Worm (Caenorhabditis elegans): ENCODE data around the gene F59E12.3.
A peak's percentile ranks its signal among the peaks of the same experiment; 100 is the strongest.

The F59E12.3 gene

ce11 chrII:5652334-5652733 lies 14.2 kb downstream of the F59E12.3 start, which contains the start of gene bli-2:
Gene bli-2, minus strand, starts transcription at chrII:5652434.
- TF ChIP-seq elt-1 (tag; optimal IDR thresholded peaks at IDR 0.05) (no peak), mdl-1 (tag; optimal IDR thresholded peaks at IDR 0.05) (no peak), daf-12 (tag; optimal IDR thresholded peaks at IDR 0.05) (no peak), skn-1 (tag; optimal IDR thresholded peaks at IDR 0.05) (no peak), elt-3 (tag; optimal IDR thresholded peaks at IDR 0.05) (no peak), pqm-1 (tag; optimal IDR thresholded peaks at IDR 0.05) (no peak), R02D3.7 (tag; optimal IDR thresholded peaks at IDR 0.05) (no peak), ztf-4 (tag; optimal IDR thresholded peaks at IDR 0.05) (no peak), ceh-82 (tag; optimal IDR thresholded peaks at IDR 0.05) (no peak), nhr-67 (tag; optimal IDR thresholded peaks at IDR 0.05) (no peak), unc-39 (tag; optimal IDR thresholded peaks at IDR 0.05) (no peak)

- TF ChIP-seq nhr-43 (tag; optimal IDR thresholded peaks at IDR 0.05; ENCODE audit: poor library complexity, severe bottlenecking), result no peak
- TF ChIP-seq sea-2 (GFP tag; optimal IDR thresholded peaks at IDR 0.05), result no peak
- TF ChIP-seq hmg-11 (tag; optimal IDR thresholded peaks at IDR 0.05), result no peak
- TF ChIP-seq egl-5 (tag; optimal IDR thresholded peaks at IDR 0.05), result no peak
- TF ChIP-seq pqm-1 (tag; optimal IDR thresholded peaks at IDR 0.05), result no peak
- TF ChIP-seq nhr-28 (tag; optimal IDR thresholded peaks at IDR 0.05), result no peak
- TF ChIP-seq ceh-82 (tag; optimal IDR thresholded peaks at IDR 0.05), result no peak
- no peak for TF ChIP-seq unc-62 (GFP tag; optimal IDR thresholded peaks at IDR 0.05)
- no peak for TF ChIP-seq nhr-12 (tag; optimal IDR thresholded peaks at IDR 0.05)
- no peak for TF ChIP-seq nhr-77 (tag; optimal IDR thresholded peaks at IDR 0.05)
- TF ChIP-seq ceh-28 (tag; optimal IDR thresholded peaks at IDR 0.05), result no peak
- no peak for TF ChIP-seq zag-1 (tag; optimal IDR thresholded peaks at IDR 0.05)
- no peak for TF ChIP-seq skn-1 (tag; optimal IDR thresholded peaks at IDR 0.05)
- TF ChIP-seq lin-39 (tag; optimal IDR thresholded peaks at IDR 0.05), result no peak
- no peak for TF ChIP-seq nhr-237 (tag; optimal IDR thresholded peaks at IDR 0.05)
Observed at ce11 chrII:5654215-5654614, 16.1 kb downstream of the F59E12.3 start, which contains the start of gene F59E12.1. Gene F59E12.1, plus strand, starts transcription at chrII:5654515.

ce11 chrII:5659675-5660074 lies 21.5 kb downstream of the F59E12.3 start, which contains the start of gene fut-3:
Gene fut-3, minus strand, starts transcription at chrII:5659775.
- TF ChIP-seq lsy-12 (tag; optimal IDR thresholded peaks at IDR 0.05) (no peak), fkh-2 (tag; optimal IDR thresholded peaks at IDR 0.05) (no peak), mdl-1 (tag; optimal IDR thresholded peaks at IDR 0.05) (no peak), aly-2 (tag; optimal IDR thresholded peaks at IDR 0.05) (no peak), nhr-25 (tag; optimal IDR thresholded peaks at IDR 0.05) (no peak), mml-1 (tag; optimal IDR thresholded peaks at IDR 0.05) (no peak), ztf-4 (tag; optimal IDR thresholded peaks at IDR 0.05) (no peak), lin-15B (tag; optimal IDR thresholded peaks at IDR 0.05) (no peak), nhr-67 (tag; optimal IDR thresholded peaks at IDR 0.05) (no peak), ceh-28 (tag; optimal IDR thresholded peaks at IDR 0.05) (no peak), ztf-11 (tag; optimal IDR thresholded peaks at IDR 0.05) (no peak), nhr-43 (tag; optimal IDR thresholded peaks at IDR 0.05; ENCODE audit: poor library complexity, severe bottlenecking) (no peak)

- no peak for TF ChIP-seq R02D3.7 (tag; optimal IDR thresholded peaks at IDR 0.05)
- no peak for TF ChIP-seq ztf-4 (tag; optimal IDR thresholded peaks at IDR 0.05)
- no peak for TF ChIP-seq ztf-11 (tag; optimal IDR thresholded peaks at IDR 0.05)
- TF ChIP-seq nhr-67 (tag; optimal IDR thresholded peaks at IDR 0.05), result no peak
- no peak for TF ChIP-seq ZK546.5 (tag; optimal IDR thresholded peaks at IDR 0.05)
Observed at ce11 chrII:5660155-5660554, 22.0 kb downstream of the F59E12.3 start.

ce11 chrII:5660736-5661734 lies 22.9 kb downstream of the F59E12.3 start, which contains the start of the genes ift-43 and mdt-26:
Gene ift-43, minus strand, starts transcription at chrII:5660786.
Gene mdt-26, plus strand, starts transcription at chrII:5661181.
- peak; percentile 98 for TF ChIP-seq lin-39 (tag; optimal IDR thresholded peaks at IDR 0.05)
- peak; percentile 80 for TF ChIP-seq lin-15B (tag; optimal IDR thresholded peaks at IDR 0.05)
- TF ChIP-seq nhr-67 (tag; optimal IDR thresholded peaks at IDR 0.05), result no peak
- TF ChIP-seq mml-1 (tag; optimal IDR thresholded peaks at IDR 0.05), result no peak
- TF ChIP-seq fos-1 (tag; optimal IDR thresholded peaks at IDR 0.05), result no peak
- TF ChIP-seq pqm-1 (tag; optimal IDR thresholded peaks at IDR 0.05), result peak; percentile 2
- TF ChIP-seq nhr-77 (tag; optimal IDR thresholded peaks at IDR 0.05), result no peak
- TF ChIP-seq nhr-43 (tag; optimal IDR thresholded peaks at IDR 0.05; ENCODE audit: poor library complexity, severe bottlenecking), result peak; percentile 78
- peak; percentile 46 for TF ChIP-seq mdl-1 (tag; optimal IDR thresholded peaks at IDR 0.05)
- TF ChIP-seq unc-62 (GFP tag; optimal IDR thresholded peaks at IDR 0.05), result peak; percentile 10
- TF ChIP-seq fkh-2 (tag; optimal IDR thresholded peaks at IDR 0.05), result no peak
- TF ChIP-seq elt-1 (tag; optimal IDR thresholded peaks at IDR 0.05), result no peak
- peak; percentile 65 for TF ChIP-seq elt-2 (tag; optimal IDR thresholded peaks at IDR 0.05)
- TF ChIP-seq nhr-28 (tag; optimal IDR thresholded peaks at IDR 0.05), result no peak
- no peak for TF ChIP-seq skn-1 (tag; optimal IDR thresholded peaks at IDR 0.05)
- TF ChIP-seq hmg-11 (tag; optimal IDR thresholded peaks at IDR 0.05), result peak; percentile 98
- no peak for TF ChIP-seq R02D3.7 (tag; optimal IDR thresholded peaks at IDR 0.05)
- TF ChIP-seq ceh-9 (tag; optimal IDR thresholded peaks at IDR 0.05), result no peak
- peak; percentile 100 for TF ChIP-seq ama-1 (optimal IDR thresholded peaks at IDR 0.05)
- TF ChIP-seq snpc-4 (tag; optimal IDR thresholded peaks at IDR 0.05), result peak; percentile 49
- TF ChIP-seq ceh-28 (tag; optimal IDR thresholded peaks at IDR 0.05), result peak; percentile 83
- no peak for TF ChIP-seq ztf-11 (tag; optimal IDR thresholded peaks at IDR 0.05)
- TF ChIP-seq pha-4 (tag; optimal IDR thresholded peaks at IDR 0.05), result peak; percentile 73
- TF ChIP-seq unc-39 (tag; optimal IDR thresholded peaks at IDR 0.05), result no peak
- TF ChIP-seq fkh-10 (GFP tag; optimal IDR thresholded peaks at IDR 0.05), result peak; percentile 19
- TF ChIP-seq aly-2 (tag; optimal IDR thresholded peaks at IDR 0.05), result peak; percentile 76
- peak; percentile 80 for TF ChIP-seq nhr-25 (tag; optimal IDR thresholded peaks at IDR 0.05)
- peak; percentile 60 for TF ChIP-seq egl-5 (tag; optimal IDR thresholded peaks at IDR 0.05)
- no peak for TF ChIP-seq nhr-11 (tag; optimal IDR thresholded peaks at IDR 0.05)

Measured in whole organism, L3 larva.